Worm (Caenorhabditis elegans): Measurements from ENCODE around the gene Y46D2A.1.
"Not testable (repeated sequence)": the region's sequence is repeated elsewhere in the genome, so short reads cannot be mapped to it uniquely, and the experiment has no call there.

DNA sequence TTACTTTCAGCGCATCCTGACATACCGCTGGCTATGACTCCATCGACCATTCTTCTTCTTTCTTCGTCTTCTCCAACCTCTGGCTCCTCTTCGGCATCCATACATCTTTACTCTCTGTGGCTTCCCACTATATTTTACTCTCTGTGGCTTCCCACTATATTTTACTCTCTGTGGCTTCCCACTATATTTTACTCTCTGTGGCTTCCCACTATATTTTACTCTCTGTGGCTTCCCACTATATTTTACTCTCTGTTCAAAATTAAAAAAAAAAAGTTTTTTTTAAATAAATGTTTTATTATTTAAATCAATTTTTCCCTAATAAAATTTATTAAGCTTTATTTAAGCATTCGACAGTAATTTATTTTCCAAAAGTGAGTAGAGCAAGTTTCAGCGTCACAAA is 31.8 kb upstream of the Y46D2A.1 start, which contains the start of gene F39E9.14:
- TF ChIP-seq med-1 (GFP tag; optimal IDR thresholded peaks at IDR 0.05; ENCODE audit: insufficient read depth); ztf-29 (GFP tag; IDR thresholded peaks at IDR 0.05): not testable (repeated sequence)

Data from whole organism, midembryonic.